Fruit fly (Drosophila melanogaster) S2 (cell line): ENCODE data around the gene CG14659.

ENCODE experiments used
- CG8478 ChIP-seq: fragments of >200 bp; optimal IDR thresholded peaks from 2 replicates; lab custom pipeline; 2018
- CTCF ChIP-seq, 2 experiments: fragments of >200 bp; optimal IDR thresholded peaks; 2 replicates each; lab custom pipeline; 2018

Gene CG14659

DNA sequence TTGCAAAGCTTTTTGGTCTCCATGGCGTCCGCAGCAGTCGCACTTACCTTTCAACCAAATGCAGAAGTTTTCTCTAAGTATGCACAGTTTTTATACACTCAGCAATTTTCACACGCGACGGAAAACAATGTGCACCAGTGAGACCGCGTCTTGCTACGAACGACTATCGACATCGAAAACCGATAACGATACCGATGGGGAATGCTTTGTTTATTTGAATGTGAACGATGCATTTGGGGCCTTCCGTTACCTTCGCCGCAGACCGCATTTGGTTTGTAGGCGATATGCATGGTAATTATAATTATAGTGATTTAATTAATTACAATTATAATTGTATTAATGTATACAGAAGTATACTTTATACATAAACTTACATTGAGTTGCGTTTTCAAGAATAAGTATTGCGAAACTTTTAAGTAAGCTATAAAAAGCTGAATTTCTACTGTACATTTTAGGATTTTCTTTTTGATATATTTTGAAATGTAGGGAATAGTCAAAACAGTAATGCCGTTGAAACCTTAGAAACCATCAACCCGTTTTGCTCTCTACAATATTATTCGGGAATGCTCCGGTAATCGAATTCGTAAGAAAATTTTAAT, 19.1 kb downstream of the CG14659 start, which contains the start of the genes Hus1-like and ctrip:
Gene Hus1-like (minus strand): TSS at position 161 of the 599 bp plus-strand sequence.
Gene ctrip (minus strand): TSS at position 161 of the 599 bp plus-strand sequence.
- TF ChIP-seq CG8478 (lab: Kevin White, UChicago) (no peak), CTCF (optimal IDR thresholded peaks at IDR 0.05; lab: Kevin White, UChicago) (peak in 1 of 2 experiments; percentile 9)

DNA sequence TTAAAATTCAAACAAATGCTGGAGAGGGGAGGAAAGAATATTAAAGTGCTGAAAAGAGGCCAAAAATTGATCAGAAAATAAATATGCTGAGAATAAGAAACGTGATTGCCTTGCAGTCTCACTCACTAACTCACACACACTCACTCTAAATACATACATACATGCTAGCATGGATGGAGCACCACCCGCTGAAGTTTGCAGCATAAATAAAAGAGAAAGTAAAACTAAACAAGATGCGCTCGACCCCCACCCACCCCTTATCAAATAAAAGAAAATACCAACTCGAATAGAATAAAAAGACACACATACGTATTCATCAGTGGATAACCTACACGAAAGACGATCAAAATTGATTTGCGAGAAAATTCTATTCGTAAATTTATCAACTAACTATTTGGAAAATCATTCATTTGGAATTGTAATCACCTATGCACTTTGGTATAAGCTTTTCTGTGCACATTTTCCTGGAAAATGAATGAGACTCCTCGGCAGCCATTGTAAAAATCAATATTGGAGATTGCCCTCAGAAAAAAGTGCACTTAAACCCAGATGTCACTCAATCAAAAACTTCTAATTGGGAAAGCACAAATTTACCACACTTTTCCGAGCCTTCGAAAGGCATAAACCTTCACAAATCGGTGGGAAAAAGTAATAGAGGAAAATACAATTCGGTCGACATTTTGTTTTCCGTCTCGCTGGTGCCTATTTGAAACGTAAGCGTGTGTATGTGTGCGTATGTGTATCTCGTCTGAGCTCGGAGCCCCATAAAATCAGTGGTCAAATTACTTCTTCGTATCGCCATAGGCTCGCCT, 19.8 kb downstream of the CG14659 start, which contains the start of gene Gmppb:
Gene Gmppb (plus strand): TSS at position 321 of the 812 bp plus-strand sequence.
- TF ChIP-seq CTCF (optimal IDR thresholded peaks at IDR 0.05; lab: Kevin White, UChicago) = no peak
- no peak for TF ChIP-seq CG8478 (lab: Kevin White, UChicago)

DNA sequence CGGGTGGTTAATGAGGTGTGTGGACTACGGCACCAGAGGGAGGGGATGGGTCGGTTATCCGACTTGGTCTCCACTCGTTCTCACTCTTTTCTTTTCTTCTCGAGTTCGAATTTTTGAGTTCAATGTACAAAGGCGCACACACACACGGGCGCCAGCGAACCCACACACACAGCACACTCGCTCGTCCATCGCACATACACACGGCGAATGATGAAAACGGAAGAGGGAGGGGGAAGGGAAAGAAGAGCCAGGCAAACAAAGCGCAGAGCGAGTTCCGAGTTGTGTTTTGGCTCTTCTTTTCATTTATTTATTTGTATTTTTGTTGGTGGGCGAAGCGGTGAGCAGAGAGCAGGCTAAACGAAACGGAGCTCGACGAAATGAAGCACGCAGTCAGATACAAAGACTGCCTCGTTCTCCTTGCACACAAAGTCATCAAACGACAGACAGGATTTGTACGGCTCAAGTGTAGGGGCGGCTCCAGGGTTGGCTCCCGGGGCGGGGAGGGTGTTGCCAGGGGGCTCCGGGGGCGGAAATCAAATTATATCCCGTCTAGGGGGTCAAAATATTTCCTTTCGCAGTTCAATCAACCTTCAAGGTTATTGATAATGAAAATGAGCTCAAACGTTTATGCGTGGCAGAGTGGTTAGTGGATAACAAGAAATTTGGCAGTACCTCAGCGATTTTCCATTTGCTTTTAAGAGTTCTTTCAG, 21.0 kb downstream of the CG14659 start:
- no peak for TF ChIP-seq CTCF (optimal IDR thresholded peaks at IDR 0.05; lab: Kevin White, UChicago)
- no peak for TF ChIP-seq CG8478 (lab: Kevin White, UChicago)

DNA sequence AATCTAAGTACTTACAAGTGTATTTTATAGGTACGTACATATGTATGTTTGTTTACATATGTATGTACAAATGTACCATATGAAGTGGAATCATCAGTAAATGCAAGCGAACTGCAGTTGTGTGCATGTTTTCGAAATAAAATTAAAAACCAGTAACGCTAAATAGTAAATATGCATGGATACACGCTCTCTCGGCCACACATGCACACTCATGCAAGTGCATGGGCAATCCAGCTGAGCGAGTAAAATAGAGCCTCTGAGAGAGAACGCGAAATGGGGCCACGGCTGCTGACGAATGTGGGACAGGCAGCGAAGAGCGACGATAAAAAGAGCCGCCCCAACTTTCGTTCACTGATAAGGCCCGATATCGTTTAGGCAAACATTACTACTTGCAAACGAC, 23.5 kb downstream of the CG14659 start:
- TF ChIP-seq CTCF (optimal IDR thresholded peaks at IDR 0.05; lab: Kevin White, UChicago) (no peak), CG8478 (lab: Kevin White, UChicago) (no peak)

DNA sequence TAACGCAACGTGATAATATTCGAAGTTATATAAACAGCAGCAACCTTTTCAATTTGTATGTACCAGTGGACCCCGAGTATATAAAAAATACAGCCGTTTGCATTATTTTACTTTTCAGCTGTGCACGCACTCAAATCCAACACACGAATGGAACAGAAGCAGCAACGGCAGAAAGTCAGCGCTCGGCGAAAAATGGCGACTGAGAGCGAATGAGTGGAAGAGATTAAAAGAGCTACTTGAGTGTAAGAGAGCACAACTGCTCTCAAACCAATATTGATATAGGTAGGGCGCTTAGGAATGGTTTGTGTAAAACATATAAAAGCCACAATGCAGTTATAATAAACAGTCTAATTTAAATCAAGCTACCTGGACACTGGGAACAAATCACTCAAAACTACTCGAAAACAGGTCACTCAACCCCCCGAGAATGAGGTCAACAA, 24.8 kb downstream of the CG14659 start:
- no peak for TF ChIP-seq CG8478 (lab: Kevin White, UChicago)

DNA sequence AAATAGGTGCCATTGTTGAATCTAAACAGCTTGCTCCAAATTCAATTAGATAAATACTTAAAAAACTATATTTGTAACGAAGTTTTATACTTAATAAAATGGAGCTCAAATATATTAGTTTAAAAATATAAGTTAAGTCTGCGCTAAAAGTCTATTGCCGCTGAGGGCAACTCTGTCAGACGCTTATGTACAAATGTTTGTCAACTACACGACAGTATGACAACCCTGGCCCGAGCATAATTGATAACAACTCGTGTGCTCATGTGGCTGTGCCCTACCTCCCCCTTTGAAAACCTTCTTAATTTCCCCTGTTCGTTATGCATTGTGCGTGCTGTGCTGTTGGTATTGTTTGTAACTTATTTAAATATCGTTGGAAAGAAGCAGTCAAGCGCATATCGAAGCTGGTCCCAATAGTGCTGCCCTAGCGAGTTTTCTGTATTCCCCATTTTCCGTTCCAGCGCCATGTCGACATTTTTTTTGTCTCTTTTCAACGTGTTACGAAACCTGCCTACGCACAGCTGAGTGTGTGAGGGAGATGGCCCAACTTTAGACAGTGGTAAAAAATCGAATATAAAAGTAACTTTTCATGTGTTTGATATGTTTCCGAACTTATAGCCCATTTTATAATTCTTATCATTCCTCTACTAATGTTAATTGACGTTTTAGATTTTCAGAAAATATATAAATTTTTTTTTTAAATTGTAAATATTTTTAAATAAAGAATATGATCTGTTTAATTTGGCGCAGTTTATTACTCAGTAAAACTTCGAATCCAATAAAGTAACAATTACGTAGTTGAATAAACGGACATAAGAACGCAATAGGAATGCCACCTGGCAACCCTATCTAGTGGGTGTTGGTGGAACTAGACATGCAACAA, 26.0 kb downstream of the CG14659 start:
- TF ChIP-seq CTCF (optimal IDR thresholded peaks at IDR 0.05; lab: Kevin White, UChicago) = no peak
- no peak for TF ChIP-seq CG8478 (lab: Kevin White, UChicago)

DNA sequence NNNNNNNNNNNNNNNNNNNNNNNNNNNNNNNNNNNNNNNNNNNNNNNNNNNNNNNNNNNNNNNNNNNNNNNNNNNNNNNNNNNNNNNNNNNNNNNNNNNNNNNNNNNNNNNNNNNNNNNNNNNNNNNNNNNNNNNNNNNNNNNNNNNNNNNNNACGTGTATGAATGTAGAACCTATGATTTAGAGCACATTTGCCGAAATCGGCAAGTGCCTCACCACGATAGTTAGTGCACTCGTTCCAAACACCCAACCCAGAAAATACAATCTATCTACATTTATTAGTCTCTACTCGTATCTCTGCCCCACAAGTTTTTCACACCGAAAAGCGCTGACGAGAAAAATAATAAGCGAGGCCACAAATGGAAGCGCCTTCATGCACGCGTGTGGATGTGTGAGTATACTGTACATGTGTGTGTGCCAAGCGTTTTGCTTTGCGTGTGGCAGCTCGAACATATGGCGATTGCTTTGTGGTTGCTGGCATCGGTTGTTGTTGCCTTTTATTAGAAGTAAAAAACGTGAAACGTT, 26.9 kb downstream of the CG14659 start:
- no peak for TF ChIP-seq CG8478 (lab: Kevin White, UChicago)
- TF ChIP-seq CTCF (optimal IDR thresholded peaks at IDR 0.05; lab: Kevin White, UChicago) = no peak

DNA sequence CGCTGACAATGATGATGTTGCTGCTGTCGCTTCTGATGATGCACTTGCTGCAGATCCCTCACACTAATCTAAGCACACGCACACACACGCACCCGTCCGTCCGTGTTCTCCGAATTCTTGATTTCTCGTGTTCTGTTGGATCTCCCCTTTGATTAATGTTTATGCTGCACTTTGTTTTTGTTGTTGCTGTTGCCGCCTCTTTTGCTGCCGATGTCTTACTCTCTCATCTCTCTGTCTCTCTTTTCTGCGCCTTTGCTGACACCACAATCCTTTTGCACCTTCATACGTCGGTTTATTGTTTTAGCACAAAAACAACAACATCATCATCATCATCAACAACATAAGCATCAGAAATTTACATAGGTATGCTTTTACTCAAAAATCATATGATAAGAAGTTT, 33.1 kb downstream of the CG14659 start:
- no peak for TF ChIP-seq CG8478 (lab: Kevin White, UChicago)
- no peak for TF ChIP-seq CTCF (optimal IDR thresholded peaks at IDR 0.05; lab: Kevin White, UChicago)

DNA sequence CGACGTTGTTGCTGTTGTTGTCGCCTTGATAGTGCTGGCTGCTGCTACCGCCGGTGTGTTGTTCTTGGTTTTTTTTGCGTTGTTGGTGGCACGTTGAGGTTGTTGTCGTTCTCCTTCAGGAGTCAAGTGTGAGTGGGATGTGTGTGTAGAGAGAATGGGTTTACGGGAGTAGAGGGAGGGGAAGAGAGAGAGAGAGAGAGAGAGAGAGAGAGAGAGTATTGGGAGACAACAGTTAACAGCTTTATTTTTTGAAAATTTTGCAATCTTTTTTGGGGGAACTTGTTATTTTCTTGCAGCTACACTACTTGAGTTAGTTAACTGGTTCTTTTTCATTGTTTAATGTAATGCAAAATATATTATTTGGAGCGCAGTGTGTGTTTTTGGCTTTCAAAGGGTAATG, 33.5 kb downstream of the CG14659 start:
- no peak for TF ChIP-seq CG8478 (lab: Kevin White, UChicago)
- no peak for TF ChIP-seq CTCF (optimal IDR thresholded peaks at IDR 0.05; lab: Kevin White, UChicago)

DNA sequence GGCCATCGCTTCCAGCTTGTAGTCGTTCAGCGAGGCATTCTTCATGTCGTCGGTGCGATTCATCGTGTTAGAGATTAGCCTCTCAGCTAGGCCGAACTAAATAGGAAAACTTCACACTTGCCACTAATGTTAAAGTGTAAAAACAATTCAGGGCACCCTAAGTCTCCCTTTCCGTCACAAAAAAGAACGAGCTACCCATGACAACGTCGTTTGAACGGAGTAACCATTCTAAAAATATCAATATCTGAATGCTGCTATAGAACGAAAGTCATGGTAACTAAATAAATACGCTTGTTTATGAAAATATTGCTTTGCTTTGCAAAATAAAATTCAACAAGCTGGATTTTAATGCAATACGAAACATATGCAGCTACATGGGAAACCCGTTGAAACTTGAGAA, 46.5 kb downstream of the CG14659 start, which contains the start of gene Ccdc39:
Gene Ccdc39 (minus strand): TSS at position 101 of the 400 bp plus-strand sequence.
- no peak for TF ChIP-seq CG8478 (lab: Kevin White, UChicago)
- TF ChIP-seq CTCF (optimal IDR thresholded peaks at IDR 0.05; lab: Kevin White, UChicago) = no peak
